Worm (Caenorhabditis elegans): Measurements from ENCODE around the gene vps-2.

ce11 chrII:12813253-12813652 is 45.2 kb upstream of the vps-2 start:
- TF ChIP-seq mdl-1 (tag; optimal IDR thresholded peaks at IDR 0.05) (no peak), nhr-237 (tag; optimal IDR thresholded peaks at IDR 0.05) (no peak), lin-39 (tag; optimal IDR thresholded peaks at IDR 0.05) (no peak), ceh-16 (tag; optimal IDR thresholded peaks at IDR 0.05) (no peak)
